Worm (Caenorhabditis elegans) whole organism, midembryonic: ENCODE data around the gene R05F9.9.
"Not testable (repeated sequence)": the region's sequence is repeated elsewhere in the genome, so short reads cannot be mapped to it uniquely, and the experiment has no call there.

Experiments
- med-1 ChIP-seq: sonication (generic microtip); optimal IDR thresholded peaks from 2 replicates; lab custom pipeline; 2017; ENCODE audit warnings: missing genetic modification characterization, mild to moderate bottlenecking, missing compliant biosample characterization, antibody characterized with exemption, missing genetic modification reagents; ENCODE audit not compliant: insufficient read depth
- ztf-23 ChIP-seq: fragments of 200-800 bp; sonication (Bioruptor generic); IDR thresholded peaks from 2 replicates; pipeline ENCODE4 v1.3.6; 2022; ENCODE audit warnings: missing genetic modification reagents, missing genetic modification characterization, missing compliant biosample characterization

DNA sequence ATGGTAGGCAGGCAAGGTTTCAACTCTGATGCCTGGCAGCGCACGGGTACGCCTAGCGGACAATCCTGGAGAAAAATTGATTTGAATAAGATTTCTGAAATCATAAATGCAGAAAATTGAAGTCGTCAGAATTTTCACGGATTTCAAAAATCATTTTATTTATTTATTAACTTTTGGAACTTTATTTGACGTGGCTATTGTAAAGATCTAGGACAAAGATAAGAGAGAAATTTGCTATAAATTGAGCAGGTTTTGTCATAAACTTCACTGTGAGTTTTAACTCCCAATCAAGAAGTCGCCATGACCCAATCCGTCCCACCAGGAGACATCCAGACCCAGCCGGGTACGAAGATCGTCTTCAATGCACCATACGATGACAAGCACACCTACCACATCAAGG lies 30.8 kb upstream of the R05F9.9 start, which contains the start of gene msp-152:
- TF ChIP-seq ztf-23; med-1 (GFP tag; lab: Kevin White, UChicago): not testable (repeated sequence)
